Fruit fly (Drosophila melanogaster) whole organism, embryonic: ENCODE data around the gene Traf-like.

Experiments used
- Adf1 ChIP-seq: fragments of 200-800 bp; sonication (Bioruptor generic); IDR thresholded peaks from 2 replicates; pipeline ENCODE4 v1.3.6; 2022; ENCODE audit warnings: missing biosample characterization, missing genetic modification characterization
- CG10321 ChIP-seq: fragments of 200-800 bp; sonication (Bioruptor generic); IDR thresholded peaks from 2 replicates; pipeline ENCODE4 v1.3.6; 2022; ENCODE audit warnings: missing biosample characterization, missing genetic modification characterization
- CG1233 ChIP-seq: fragments of 200-800 bp; sonication (Bioruptor generic); optimal IDR thresholded peaks from 4 replicates; lab custom pipeline; 2018; ENCODE audit warnings: missing biosample characterization, mild to moderate bottlenecking, missing genetic modification characterization
- CG14667 ChIP-seq: fragments of 200-800 bp; sonication (Bioruptor generic); IDR thresholded peaks from 2 replicates; pipeline ENCODE4 v1.3.6; 2022; ENCODE audit warnings: missing biosample characterization, missing genetic modification characterization
- CG14710 ChIP-seq: fragments of 200-800 bp; sonication (Bioruptor generic); optimal IDR thresholded peaks from 3 replicates; lab custom pipeline; 2019; ENCODE audit warnings: missing biosample characterization, mild to moderate bottlenecking, missing genetic modification characterization, moderate library complexity
- CG15073 ChIP-seq: fragments of 200-800 bp; sonication (Bioruptor generic); optimal IDR thresholded peaks from 2 replicates; lab custom pipeline; 2016; ENCODE audit warnings: missing biosample characterization, missing genetic modification characterization
- CG2202 ChIP-seq: fragments of 200-800 bp; sonication (Bioruptor generic); optimal IDR thresholded peaks from 2 replicates; lab custom pipeline; 2018; ENCODE audit warnings: missing biosample characterization, mild to moderate bottlenecking, missing genetic modification characterization
- CG4328 ChIP-seq: fragments of 200-800 bp; sonication (Bioruptor generic); optimal IDR thresholded peaks from 3 replicates; lab custom pipeline; 2017; ENCODE audit warnings: missing biosample characterization, missing genetic modification reagents, missing genetic modification characterization
- CG4360 ChIP-seq: fragments of 200-800 bp; sonication (Bioruptor generic); IDR thresholded peaks from 2 replicates; pipeline ENCODE4 v1.3.6; 2022; ENCODE audit warnings: missing biosample characterization, missing genetic modification characterization
- CG8359 ChIP-seq: fragments of 200-800 bp; sonication (Bioruptor generic); optimal IDR thresholded peaks from 2 replicates; lab custom pipeline; 2017; ENCODE audit warnings: missing biosample characterization, mild to moderate bottlenecking, missing genetic modification characterization, borderline replicate concordance
- CG9727 ChIP-seq: fragments of 200-800 bp; sonication (Bioruptor generic); optimal IDR thresholded peaks from 3 replicates; lab custom pipeline; 2017; ENCODE audit warnings: missing biosample characterization, mild to moderate bottlenecking, missing genetic modification characterization
- Camta ChIP-seq: fragments of 200-800 bp; sonication (Bioruptor generic); optimal IDR thresholded peaks from 2 replicates; lab custom pipeline; 2016; ENCODE audit warnings: missing biosample characterization, missing genetic modification characterization
- Doc3 ChIP-seq: fragments of 200-800 bp; sonication (Bioruptor generic); IDR thresholded peaks from 3 replicates; pipeline ENCODE4 v1.3.6; 2022; ENCODE audit warnings: missing biosample characterization, missing genetic modification characterization; ENCODE audit not compliant: partially characterized antibody
- Drgx ChIP-seq: fragments of 200-800 bp; sonication (Bioruptor generic); IDR thresholded peaks from 2 replicates; pipeline ENCODE4 v1.3.6; 2022; ENCODE audit warnings: missing biosample characterization, missing genetic modification characterization
- ERR ChIP-seq: fragments of 200-800 bp; sonication (Bioruptor generic); optimal IDR thresholded peaks from 2 replicates; lab custom pipeline; 2016; ENCODE audit warnings: missing biosample characterization, missing genetic modification characterization
- Gug ChIP-seq: fragments of 200-800 bp; sonication (Bioruptor generic); IDR thresholded peaks from 4 replicates; pipeline ENCODE4 v1.3.6; 2022; ENCODE audit warnings: missing biosample characterization, missing genetic modification characterization
- H2.0 ChIP-seq: fragments of 200-800 bp; sonication (Bioruptor generic); IDR thresholded peaks from 2 replicates; pipeline ENCODE4 v1.3.6; 2022; ENCODE audit warnings: missing biosample characterization, missing genetic modification characterization
- HHEX ChIP-seq: fragments of 200-800 bp; sonication (Bioruptor generic); optimal IDR thresholded peaks from 3 replicates; lab custom pipeline; 2017; ENCODE audit warnings: missing biosample characterization, mild to moderate bottlenecking, missing genetic modification characterization, missing genetic modification reagents
- Hmx ChIP-seq: fragments of 200-800 bp; sonication (Bioruptor generic); optimal IDR thresholded peaks from 2 replicates; lab custom pipeline; 2016; ENCODE audit warnings: missing biosample characterization, missing genetic modification characterization
- Med ChIP-seq: fragments of 200-800 bp; sonication (Bioruptor generic); peaks from one replicate; lab custom pipeline; 2016; ENCODE audit warnings: missing biosample characterization, missing genetic modification characterization, mild to moderate bottlenecking, inconsistent platforms, moderate library complexity
- Pdp1 ChIP-seq, 2 experiments: fragments of 200-800 bp; sonication (Bioruptor generic); optimal IDR thresholded peaks; 3 replicates each; lab custom pipeline; 2016; ENCODE audit warnings: missing biosample characterization in 2 of 2, missing genetic modification characterization in 2 of 2, mild to moderate bottlenecking in 1 of 2, moderate library complexity in 1 of 2
- Poxn ChIP-seq: fragments of 200-800 bp; sonication (Bioruptor generic); IDR thresholded peaks from 2 replicates; pipeline ENCODE4 v1.3.6; 2022; ENCODE audit warnings: missing biosample characterization, missing genetic modification characterization
- Rfx ChIP-seq: fragments of 200-800 bp; sonication (Bioruptor generic); IDR thresholded peaks from 2 replicates; pipeline ENCODE4 v1.3.6; 2022; ENCODE audit warnings: missing biosample characterization, missing genetic modification characterization
- Stat92E ChIP-seq, 3 experiments: fragments of >200 bp in 2 of 3; fragments of 200-800 bp in 1 of 3; sonication (Bioruptor generic) in 1 of 3; optimal IDR thresholded peaks; 2 replicates each; lab custom pipeline; 2017 to 2019; ENCODE audit warnings: missing biosample characterization in 3 of 3, missing genetic modification characterization in 3 of 3, mild to moderate bottlenecking in 1 of 3, moderate library complexity in 1 of 3
- Trl ChIP-seq, 3 experiments: fragments of >200 bp in 2 of 3; fragments of 200-800 bp in 1 of 3; sonication (Bioruptor generic) in 1 of 3; optimal IDR thresholded peaks; 2 replicates in 1 of 3; 3 replicates in 2 of 3; lab custom pipeline; 2016 to 2017; ENCODE audit warnings: missing biosample characterization in 1 of 3, missing genetic modification characterization in 1 of 3
- Usf ChIP-seq: fragments of 200-800 bp; sonication (Bioruptor generic); optimal IDR thresholded peaks from 2 replicates; lab custom pipeline; 2017; ENCODE audit warnings: missing genotype, missing biosample characterization, missing genetic modification characterization
- abd-A ChIP-seq: fragments of 200-800 bp; sonication (Bioruptor generic); optimal IDR thresholded peaks from 3 replicates; lab custom pipeline; 2019; ENCODE audit warnings: missing biosample characterization, mild to moderate bottlenecking, missing genetic modification characterization, moderate library complexity
- bigmax ChIP-seq: fragments of 200-800 bp; sonication (Bioruptor generic); optimal IDR thresholded peaks from 2 replicates; lab custom pipeline; 2018; ENCODE audit warnings: missing biosample characterization, mild to moderate bottlenecking, missing genetic modification characterization
- cg ChIP-seq: fragments of 200-800 bp; sonication (Bioruptor generic); optimal IDR thresholded peaks from 3 replicates; lab custom pipeline; 2019; ENCODE audit warnings: missing biosample characterization, mild to moderate bottlenecking, missing genetic modification characterization, moderate library complexity
- ci ChIP-seq: fragments of 200-800 bp; sonication (Bioruptor generic); IDR thresholded peaks from 3 replicates; pipeline ENCODE4 v1.3.6; 2022; ENCODE audit warnings: missing biosample characterization, missing genetic modification characterization
- esg ChIP-seq: fragments of 200-800 bp; sonication (Bioruptor generic); conservative IDR thresholded peaks from 2 replicates; pipeline ENCODE4 v1.3.6; 2022; ENCODE audit warnings: missing biosample characterization, missing genetic modification characterization
- insv ChIP-seq, 2 experiments: fragments of 200-800 bp; sonication (Bioruptor generic); optimal IDR thresholded peaks; 3 replicates each; lab custom pipeline; 2016 to 2018; ENCODE audit warnings: missing biosample characterization in 2 of 2, missing genetic modification characterization in 2 of 2
- lbe ChIP-seq: fragments of 200-800 bp; sonication (Bioruptor generic); optimal IDR thresholded peaks from 2 replicates; lab custom pipeline; 2016; ENCODE audit warnings: missing biosample characterization, mild to moderate bottlenecking, missing genetic modification characterization
- lov ChIP-seq, 2 experiments: fragments of 200-800 bp in 1 of 2; fragments of >200 bp in 1 of 2; sonication (Bioruptor generic) in 1 of 2; IDR thresholded peaks in 1 of 2; optimal IDR thresholded peaks in 1 of 2; 2 replicates in 1 of 2; 3 replicates in 1 of 2; pipeline versions ENCODE4 v1.3.6 to Lab custom; 2017 to 2022; ENCODE audit warnings: missing biosample characterization in 1 of 2, missing genetic modification characterization in 1 of 2
- odd ChIP-seq: fragments of 200-800 bp; sonication (Bioruptor generic); optimal IDR thresholded peaks from 2 replicates; lab custom pipeline; 2017; ENCODE audit warnings: missing biosample characterization, mild to moderate bottlenecking, missing genetic modification characterization
- psq ChIP-seq: fragments of 200-800 bp; sonication (Bioruptor generic); optimal IDR thresholded peaks from 2 replicates; lab custom pipeline; 2017; ENCODE audit warnings: missing biosample characterization, missing genetic modification characterization
- slou ChIP-seq: fragments of 200-800 bp; sonication (Bioruptor generic); optimal IDR thresholded peaks from 3 replicates; lab custom pipeline; 2016; ENCODE audit warnings: missing biosample characterization, missing genetic modification characterization
- stc ChIP-seq: fragments of 200-800 bp; sonication (Bioruptor generic); IDR thresholded peaks from 2 replicates; pipeline ENCODE4 v1.3.6; 2022; ENCODE audit warnings: missing biosample characterization, missing genetic modification characterization

Gene Traf-like

dm6 chrX:16422466-16423124, 7.7 kb downstream of the Traf-like start, which contains the start of gene hang (continued):
- TF ChIP-seq CG1233 (GFP tag; lab: Kevin White, UChicago) = peak; percentile 18
- TF ChIP-seq CG8359 = no peak
- TF ChIP-seq, all 482 proteins: peak for 230

- 0 out of 2 replicates have a peak, but pooled peaks have one; percentile 6 for TF ChIP-seq Rfx (GFP tag; lab: Robert Waterston, UW)
- peak; percentile 8 for TF ChIP-seq odd (GFP tag; lab: Kevin White, UChicago)
- TF ChIP-seq CG4360 (GFP tag; lab: Robert Waterston, UW) = peak; percentile 87
- no peak for TF ChIP-seq CG10321
- TF ChIP-seq Adf1 (GFP tag; lab: Robert Waterston, UW) = peak; percentile 23; the same call in 1 of the 2 replicates
- TF ChIP-seq cg (GFP tag; lab: Kevin White, UChicago) = peak; percentile 16
- TF ChIP-seq Trl (optimal IDR thresholded peaks at IDR 0.05; lab: Kevin White, UChicago) = peak in 1 of 2 experiments; percentile 31
- no peak for TF ChIP-seq Trl (GFP tag; optimal IDR thresholded peaks at IDR 0.05; lab: Kevin White, UChicago)
- peak; percentile 54; the same call in 1 of the 2 replicates for TF ChIP-seq Drgx (GFP tag; lab: Robert Waterston, UW)
- peak; percentile 51; the same call in 1 of the 3 replicates for TF ChIP-seq ci (GFP tag; lab: Robert Waterston, UW)
- no peak for TF ChIP-seq CG1233 (GFP tag; lab: Kevin White, UChicago)
- no peak for TF ChIP-seq Gug (GFP tag; lab: Robert Waterston, UW)
Measured at dm6 chrX:16423125-16423509, 8.3 kb downstream of the Traf-like start.

dm6 chrX:16424296-16424695, 9.4 kb downstream of the Traf-like start:
- TF ChIP-seq abd-A (no peak), Poxn (no peak), H2.0 (GFP tag; lab: Robert Waterston, UW) (no peak), Stat92E (GFP tag; optimal IDR thresholded peaks at IDR 0.05; lab: Kevin White, UChicago) (peak in 1 of 3 experiments; percentile 25), Adf1 (GFP tag; lab: Robert Waterston, UW) (peak; percentile 56), lbe (GFP tag; lab: Kevin White, UChicago) (no peak), CG14710 (no peak), cg (GFP tag; lab: Kevin White, UChicago) (peak; percentile 71), stc (GFP tag; lab: Robert Waterston, UW) (no peak), HHEX (GFP tag; lab: Kevin White, UChicago) (no peak), CG14667 (GFP tag; lab: Robert Waterston, UW) (no peak), Doc3 (no peak), ERR (GFP tag; lab: Kevin White, UChicago) (no peak), Camta (no peak), CG4328 (GFP tag; lab: Kevin White, UChicago) (no peak), Hmx (no peak), CG15073 (GFP tag; lab: Kevin White, UChicago) (no peak), psq (peak; percentile 72), Med (GFP tag; lab: Kevin White, UChicago) (peak; percentile 35), CG9727 (GFP tag; lab: Kevin White, UChicago) (no peak), Pdp1 (GFP tag; optimal IDR thresholded peaks at IDR 0.05; lab: Kevin White, UChicago) (no peak), insv (GFP tag; optimal IDR thresholded peaks at IDR 0.05; lab: Kevin White, UChicago) (no peak), CG2202 (tag; lab: Kevin White, UChicago) (no peak), bigmax (GFP tag; lab: Kevin White, UChicago) (peak; percentile 71), Trl (optimal IDR thresholded peaks at IDR 0.05; lab: Kevin White, UChicago) (peak; percentile 4 to 14), Trl (GFP tag; optimal IDR thresholded peaks at IDR 0.05; lab: Kevin White, UChicago) (no peak), lov (optimal IDR thresholded peaks at IDR 0.05; lab: Kevin White, UChicago) (no peak), lov (GFP tag; IDR thresholded peaks at IDR 0.05; lab: Robert Waterston, UW) (no peak), Usf (no peak), esg (GFP tag; lab: Robert Waterston, UW) (no peak), slou (GFP tag; lab: Kevin White, UChicago) (no peak)
